Fruit fly (Drosophila melanogaster) whole organism, prepupa: ENCODE measurements around the gene stg.

ENCODE experiments used
- Blimp-1 ChIP-seq: fragments of 200-800 bp; sonication (Bioruptor generic); optimal IDR thresholded peaks from 3 replicates; lab custom pipeline; 2017; ENCODE audit warnings: missing biosample characterization, missing genetic modification characterization, mild to moderate bottlenecking, moderate library complexity, missing genetic modification reagents
- CG10631 ChIP-seq: fragments of 200-800 bp; sonication (Bioruptor generic); optimal IDR thresholded peaks from 2 replicates; lab custom pipeline; 2016; ENCODE audit warnings: missing biosample characterization, missing genetic modification characterization
- CG11294 ChIP-seq: fragments of 200-800 bp; sonication (Bioruptor generic); IDR thresholded peaks from 2 replicates; pipeline ENCODE4 v1.3.6; 2022; ENCODE audit warnings: missing biosample characterization, missing genetic modification characterization
- CG11902 ChIP-seq: fragments of 200-800 bp; sonication (Bioruptor generic); optimal IDR thresholded peaks from 3 replicates; lab custom pipeline; 2016; ENCODE audit warnings: missing biosample characterization, missing genetic modification characterization
- CG15336 ChIP-seq: fragments of 200-800 bp; sonication (Bioruptor generic); IDR thresholded peaks from 2 replicates; pipeline ENCODE4 v1.3.6; 2022; ENCODE audit warnings: missing biosample characterization, missing genetic modification characterization
- CG1621 ChIP-seq: fragments of 200-800 bp; sonication (Bioruptor generic); optimal IDR thresholded peaks from 3 replicates; lab custom pipeline; 2018; ENCODE audit warnings: missing biosample characterization, mild to moderate bottlenecking, missing genetic modification characterization
- CG16779 ChIP-seq: fragments of 200-800 bp; sonication (Bioruptor generic); optimal IDR thresholded peaks from 3 replicates; lab custom pipeline; 2017; ENCODE audit warnings: missing biosample characterization, mild to moderate bottlenecking, missing genetic modification characterization
- CG3032 ChIP-seq: fragments of 200-800 bp; optimal IDR thresholded peaks from 2 replicates; lab custom pipeline; 2019; ENCODE audit warnings: missing biosample characterization, mild to moderate bottlenecking, missing genetic modification characterization, moderate library complexity
- CG31627 ChIP-seq: fragments of 200-800 bp; sonication (Bioruptor generic); optimal IDR thresholded peaks from 3 replicates; lab custom pipeline; 2016; ENCODE audit warnings: missing biosample characterization, missing genetic modification characterization
- CG34406 ChIP-seq: fragments of 200-800 bp; sonication (Bioruptor generic); optimal IDR thresholded peaks from 3 replicates; lab custom pipeline; 2016; ENCODE audit warnings: missing biosample characterization, missing genetic modification characterization
- CG6276 ChIP-seq: fragments of 200-800 bp; sonication (Bioruptor generic); optimal IDR thresholded peaks from 2 replicates; lab custom pipeline; 2017; ENCODE audit warnings: missing biosample characterization, mild to moderate bottlenecking, missing genetic modification characterization
- CG6792 ChIP-seq: fragments of 200-800 bp; sonication (Bioruptor generic); optimal IDR thresholded peaks from 3 replicates; lab custom pipeline; 2016; ENCODE audit warnings: missing biosample characterization, missing genetic modification characterization
- CG6808 ChIP-seq: fragments of 200-800 bp; sonication (Bioruptor generic); optimal IDR thresholded peaks from 3 replicates; lab custom pipeline; 2017; ENCODE audit warnings: missing biosample characterization, missing genetic modification characterization, mild to moderate bottlenecking, moderate library complexity, missing genetic modification reagents
- CG6854 ChIP-seq: fragments of 200-800 bp; sonication (Bioruptor generic); optimal IDR thresholded peaks from 2 replicates; lab custom pipeline; 2017; ENCODE audit warnings: missing biosample characterization, mild to moderate bottlenecking, missing genetic modification characterization
- CG7368 ChIP-seq: fragments of 200-800 bp; sonication (Bioruptor generic); optimal IDR thresholded peaks from 3 replicates; lab custom pipeline; 2016; ENCODE audit warnings: missing biosample characterization, missing genetic modification characterization
- CG8319 ChIP-seq: fragments of 200-800 bp; sonication (Bioruptor generic); optimal IDR thresholded peaks from 3 replicates; lab custom pipeline; 2016; ENCODE audit warnings: missing biosample characterization, missing genetic modification characterization
- CG8632 ChIP-seq: fragments of 200-800 bp; sonication (Bioruptor generic); optimal IDR thresholded peaks from 3 replicates; lab custom pipeline; 2016; ENCODE audit warnings: missing biosample characterization, missing genetic modification characterization
- CG9139 ChIP-seq: fragments of 200-800 bp; sonication (Bioruptor generic); optimal IDR thresholded peaks from 3 replicates; lab custom pipeline; 2017; ENCODE audit warnings: missing biosample characterization, mild to moderate bottlenecking, missing genetic modification characterization
- Eip75B ChIP-seq: fragments of 200-800 bp; sonication (Bioruptor generic); optimal IDR thresholded peaks from 3 replicates; lab custom pipeline; 2016; ENCODE audit warnings: missing biosample characterization, missing genetic modification characterization
- Eip78C ChIP-seq: fragments of 200-800 bp; sonication (Bioruptor generic); peaks from one replicate; lab custom pipeline; 2016; ENCODE audit warnings: missing biosample characterization, missing genetic modification characterization
- Eip93F ChIP-seq: fragments of 200-800 bp; sonication (Bioruptor generic); optimal IDR thresholded peaks from 2 replicates; lab custom pipeline; 2016; ENCODE audit warnings: missing biosample characterization, mild to moderate bottlenecking, missing genetic modification characterization
- Gug ChIP-seq: fragments of 200-800 bp; sonication (Bioruptor generic); IDR thresholded peaks from 2 replicates; pipeline ENCODE4 v1.3.6; 2022; ENCODE audit warnings: missing biosample characterization, missing genetic modification characterization
- Hr38 ChIP-seq: sonication (Bioruptor generic); optimal IDR thresholded peaks from 2 replicates; lab custom pipeline; 2016; ENCODE audit warnings: missing biosample characterization, missing genetic modification characterization
- Lpt ChIP-seq: fragments of 200-800 bp; sonication (Bioruptor generic); optimal IDR thresholded peaks from 3 replicates; lab custom pipeline; 2016; ENCODE audit warnings: missing biosample characterization, missing genetic modification characterization
- Met ChIP-seq: fragments of 200-800 bp; sonication (Bioruptor generic); optimal IDR thresholded peaks from 3 replicates; lab custom pipeline; 2016; ENCODE audit warnings: missing biosample characterization, missing genetic modification characterization
- Sox102F ChIP-seq: fragments of 200-800 bp; sonication (Bioruptor generic); optimal IDR thresholded peaks from 2 replicates; lab custom pipeline; 2016; ENCODE audit warnings: missing biosample characterization, mild to moderate bottlenecking, missing genetic modification characterization
- Sox15 ChIP-seq: fragments of 200-800 bp; sonication (Bioruptor generic); optimal IDR thresholded peaks from 3 replicates; lab custom pipeline; 2016; ENCODE audit warnings: missing biosample characterization, missing genetic modification characterization
- achi ChIP-seq: fragments of 200-800 bp; sonication (Bioruptor generic); optimal IDR thresholded peaks from 3 replicates; lab custom pipeline; 2016; ENCODE audit warnings: missing biosample characterization, missing genetic modification characterization
- dsx ChIP-seq: fragments of 200-800 bp; optimal IDR thresholded peaks from 3 replicates; lab custom pipeline; 2019; ENCODE audit warnings: missing biosample characterization, mild to moderate bottlenecking, missing genetic modification characterization, moderate library complexity; ENCODE audit not compliant: poor library complexity, severe bottlenecking
- esn ChIP-seq: fragments of 200-800 bp; sonication (Bioruptor generic); optimal IDR thresholded peaks from 2 replicates; lab custom pipeline; 2016; ENCODE audit warnings: missing biosample characterization, mild to moderate bottlenecking, missing genetic modification characterization, moderate library complexity
- fd59A ChIP-seq: fragments of 200-800 bp; sonication (Bioruptor generic); optimal IDR thresholded peaks from 2 replicates; lab custom pipeline; 2017; ENCODE audit warnings: missing biosample characterization, mild to moderate bottlenecking, missing genetic modification characterization, missing genetic modification reagents
- fkh ChIP-seq: fragments of 200-800 bp; sonication (Bioruptor generic); optimal IDR thresholded peaks from 3 replicates; lab custom pipeline; 2017; ENCODE audit warnings: missing biosample characterization, mild to moderate bottlenecking, missing genetic modification characterization, moderate library complexity
- lz ChIP-seq: fragments of 200-800 bp; sonication (Bioruptor generic); optimal IDR thresholded peaks from 3 replicates; lab custom pipeline; 2016; ENCODE audit warnings: missing biosample characterization, missing genetic modification characterization
- net ChIP-seq: fragments of 200-800 bp; sonication (Bioruptor generic); optimal IDR thresholded peaks from 3 replicates; lab custom pipeline; 2016; ENCODE audit warnings: missing biosample characterization, missing genetic modification characterization
- pdm3 ChIP-seq: fragments of 200-800 bp; sonication (Bioruptor generic); optimal IDR thresholded peaks from 3 replicates; lab custom pipeline; 2016; ENCODE audit warnings: missing biosample characterization, missing genetic modification characterization
- salr ChIP-seq, 2 experiments: fragments of 200-800 bp; sonication (Bioruptor generic); optimal IDR thresholded peaks; 3 replicates each; lab custom pipeline; 2016 to 2018; ENCODE audit warnings: missing biosample characterization in 2 of 2, missing genetic modification characterization in 2 of 2, mild to moderate bottlenecking in 1 of 2
- spab ChIP-seq: fragments of 200-800 bp; sonication (Bioruptor generic); optimal IDR thresholded peaks from 2 replicates; lab custom pipeline; 2017; ENCODE audit warnings: missing biosample characterization, mild to moderate bottlenecking, missing genetic modification characterization, missing genetic modification reagents
- svp ChIP-seq: fragments of 200-800 bp; sonication (Bioruptor generic); peaks from one replicate; lab custom pipeline; 2016; ENCODE audit warnings: missing biosample characterization, missing genetic modification characterization
- vri ChIP-seq: fragments of 200-800 bp; sonication (Bioruptor generic); optimal IDR thresholded peaks from 3 replicates; lab custom pipeline; 2016; ENCODE audit warnings: missing biosample characterization, mild to moderate bottlenecking, missing genetic modification characterization

stg gene

dm6 chr3R:29254383-29254782 lies 1.2 kb downstream of the stg start (continued):
- TF ChIP-seq CG11902 (GFP tag; lab: Kevin White, UChicago) (no peak), svp (GFP tag; lab: Kevin White, UChicago) (peak; percentile 87), lz (GFP tag; lab: Kevin White, UChicago) (no peak), pdm3 (GFP tag; lab: Kevin White, UChicago) (peak; percentile 54), CG7368 (GFP tag; lab: Kevin White, UChicago) (peak; percentile 62), CG34406 (GFP tag; lab: Kevin White, UChicago) (peak; percentile 72), CG1621 (tag; lab: Kevin White, UChicago) (peak; percentile 90), dsx (peak; percentile 84), Met (GFP tag; lab: Kevin White, UChicago) (peak; percentile 24), Eip75B (peak; percentile 81), Eip78C (GFP tag; lab: Kevin White, UChicago) (peak; percentile 89), spab (peak; percentile 93), CG8319 (peak; percentile 54), CG3032 (tag; lab: Kevin White, UChicago) (peak; percentile 81), CG15336 (peak; percentile 16; the same call in 1 of the 2 replicates), Lpt (peak; percentile 14), CG6792 (peak; percentile 46), Eip93F (GFP tag; lab: Kevin White, UChicago) (peak; percentile 54), CG10631 (GFP tag; lab: Kevin White, UChicago) (no peak), esn (GFP tag; lab: Kevin White, UChicago) (peak; percentile 44), CG31627 (GFP tag; lab: Kevin White, UChicago) (no peak), CG16779 (tag; lab: Kevin White, UChicago) (peak; percentile 85), salr (GFP tag; optimal IDR thresholded peaks at IDR 0.05; lab: Kevin White, UChicago) (peak in 1 of 2 experiments; percentile 73), Gug (GFP tag; lab: Robert Waterston, UW) (no peak), CG8632 (GFP tag; lab: Kevin White, UChicago) (peak; percentile 66), CG11294 (no peak), Blimp-1 (peak; percentile 97), vri (GFP tag; lab: Kevin White, UChicago) (peak; percentile 71), Sox102F (GFP tag; lab: Kevin White, UChicago) (peak; percentile 73), achi (GFP tag; lab: Kevin White, UChicago) (peak; percentile 52)
- TF ChIP-seq, all 60 proteins: peak for 46

dm6 chr3R:29253874-29254273 lies 1.7 kb downstream of the stg start:
- no peak for TF ChIP-seq CG6808 (GFP tag; lab: Kevin White, UChicago)
- TF ChIP-seq salr (GFP tag; optimal IDR thresholded peaks at IDR 0.05; lab: Kevin White, UChicago) = no peak
- no peak for TF ChIP-seq CG6276 (GFP tag; lab: Kevin White, UChicago)
- TF ChIP-seq fkh (GFP tag; lab: Kevin White, UChicago) = no peak
- no peak for TF ChIP-seq lz (GFP tag; lab: Kevin White, UChicago)
- TF ChIP-seq Gug (GFP tag; lab: Robert Waterston, UW) = no peak
- no peak for TF ChIP-seq Eip93F (GFP tag; lab: Kevin White, UChicago)
- no peak for TF ChIP-seq Blimp-1
- TF ChIP-seq fd59A = no peak
- no peak for TF ChIP-seq CG10631 (GFP tag; lab: Kevin White, UChicago)
- no peak for TF ChIP-seq CG6854 (GFP tag; lab: Kevin White, UChicago)
- TF ChIP-seq Sox15 (GFP tag; lab: Kevin White, UChicago) = no peak
- no peak for TF ChIP-seq CG9139 (GFP tag; lab: Kevin White, UChicago)
- TF ChIP-seq Hr38 (GFP tag; lab: Kevin White, UChicago) = no peak
- TF ChIP-seq CG6792 = no peak
- no peak for TF ChIP-seq net (GFP tag; lab: Kevin White, UChicago)
- TF ChIP-seq CG16779 (tag; lab: Kevin White, UChicago) = no peak
